Fruit fly (Drosophila melanogaster) whole organism, embryonic: ENCODE data around the gene Plzf.

Experiments used
- BEAF-32 ChIP-seq: fragments of 200-800 bp; sonication (Bioruptor generic); optimal IDR thresholded peaks from 3 replicates; lab custom pipeline; 2017; ENCODE audit warnings: missing biosample characterization, missing genetic modification characterization, mild to moderate bottlenecking, moderate library complexity, missing genetic modification reagents
- Bgb ChIP-seq: fragments of 200-800 bp; sonication (Bioruptor generic); IDR thresholded peaks from 2 replicates; pipeline ENCODE4 v1.3.6; 2022; ENCODE audit warnings: missing biosample characterization, missing genetic modification characterization; ENCODE audit not compliant: partially characterized antibody
- CG13287 ChIP-seq: fragments of 200-800 bp; sonication (Bioruptor generic); IDR thresholded peaks from 2 replicates; pipeline ENCODE4 v1.3.6; 2022; ENCODE audit warnings: missing biosample characterization, missing genetic modification characterization; ENCODE audit not compliant: partially characterized antibody
- CG13624 ChIP-seq: fragments of 200-800 bp; sonication (Bioruptor generic); optimal IDR thresholded peaks from 2 replicates; lab custom pipeline; 2016; ENCODE audit warnings: missing biosample characterization, missing genetic modification characterization
- CG14710 ChIP-seq: fragments of 200-800 bp; sonication (Bioruptor generic); optimal IDR thresholded peaks from 3 replicates; lab custom pipeline; 2019; ENCODE audit warnings: missing biosample characterization, mild to moderate bottlenecking, missing genetic modification characterization, moderate library complexity
- CG17385 ChIP-seq: fragments of 200-800 bp; sonication (Bioruptor generic); optimal IDR thresholded peaks from 3 replicates; lab custom pipeline; 2018; ENCODE audit warnings: missing biosample characterization, mild to moderate bottlenecking, missing genetic modification characterization
- CG2116 ChIP-seq: fragments of 200-800 bp; sonication (Bioruptor generic); optimal IDR thresholded peaks from 3 replicates; lab custom pipeline; 2018; ENCODE audit warnings: missing biosample characterization, mild to moderate bottlenecking, missing genetic modification characterization
- CG30020 ChIP-seq: fragments of 200-800 bp; optimal IDR thresholded peaks from 2 replicates; lab custom pipeline; 2019; ENCODE audit warnings: missing biosample characterization, mild to moderate bottlenecking, missing genetic modification characterization, moderate library complexity
- CG3407 ChIP-seq: fragments of 200-800 bp; sonication (Bioruptor generic); optimal IDR thresholded peaks from 2 replicates; lab custom pipeline; 2018; ENCODE audit warnings: missing biosample characterization, mild to moderate bottlenecking, missing genetic modification characterization
- CG34224 ChIP-seq: fragments of 200-800 bp; sonication (Bioruptor generic); IDR thresholded peaks from 3 replicates; pipeline ENCODE4 v1.3.6; 2022; ENCODE audit warnings: missing biosample characterization, missing genetic modification characterization; ENCODE audit not compliant: partially characterized antibody
- CG3995 ChIP-seq: fragments of 200-800 bp; sonication (Bioruptor generic); optimal IDR thresholded peaks from 3 replicates; lab custom pipeline; 2016; ENCODE audit warnings: missing biosample characterization, missing genetic modification characterization
- CG42726 ChIP-seq: fragments of 200-800 bp; sonication (Bioruptor generic); IDR thresholded peaks from 2 replicates; pipeline ENCODE4 v1.3.6; 2022; ENCODE audit warnings: missing biosample characterization, missing genetic modification characterization; ENCODE audit not compliant: partially characterized antibody
- CG4282 ChIP-seq: fragments of 200-800 bp; sonication (Bioruptor generic); optimal IDR thresholded peaks from 2 replicates; lab custom pipeline; 2016; ENCODE audit warnings: missing biosample characterization, missing genetic modification characterization
- CG4617 ChIP-seq: fragments of 200-800 bp; sonication (Bioruptor generic); optimal IDR thresholded peaks from 3 replicates; lab custom pipeline; 2016; ENCODE audit warnings: missing biosample characterization, missing genetic modification characterization, borderline replicate concordance
- Dll ChIP-seq: fragments of 200-800 bp; sonication (Bioruptor generic); IDR thresholded peaks from 4 replicates; pipeline ENCODE4 v1.3.6; 2022; ENCODE audit warnings: missing biosample characterization, missing genetic modification characterization; ENCODE audit not compliant: partially characterized antibody
- Doc3 ChIP-seq: fragments of 200-800 bp; sonication (Bioruptor generic); IDR thresholded peaks from 3 replicates; pipeline ENCODE4 v1.3.6; 2022; ENCODE audit warnings: missing biosample characterization, missing genetic modification characterization; ENCODE audit not compliant: partially characterized antibody
- Dref ChIP-seq: fragments of 200-800 bp; sonication (Bioruptor generic); IDR thresholded peaks from 2 replicates; pipeline ENCODE4 v1.3.6; 2022; ENCODE audit warnings: missing biosample characterization, missing genetic modification characterization
- ERR ChIP-seq: fragments of 200-800 bp; sonication (Bioruptor generic); optimal IDR thresholded peaks from 2 replicates; lab custom pipeline; 2016; ENCODE audit warnings: missing biosample characterization, missing genetic modification characterization
- Ets97D ChIP-seq: fragments of 200-800 bp; sonication (Bioruptor generic); optimal IDR thresholded peaks from 3 replicates; lab custom pipeline; 2016; ENCODE audit warnings: missing biosample characterization, missing genetic modification characterization
- Fer1 ChIP-seq: fragments of 200-800 bp; sonication (Bioruptor generic); optimal IDR thresholded peaks from 2 replicates; lab custom pipeline; 2017; ENCODE audit warnings: missing biosample characterization, mild to moderate bottlenecking, missing genetic modification characterization
- HLH4C ChIP-seq: fragments of 200-800 bp; sonication (Bioruptor generic); IDR thresholded peaks from 3 replicates; pipeline ENCODE4 v1.3.6; 2022; ENCODE audit warnings: missing biosample characterization, missing genetic modification characterization; ENCODE audit not compliant: partially characterized antibody
- Hr51 ChIP-seq, 2 experiments: fragments of 200-800 bp; sonication (Bioruptor generic); optimal IDR thresholded peaks; 2 replicates in 1 of 2; 3 replicates in 1 of 2; lab custom pipeline; 2016 to 2018; ENCODE audit warnings: missing biosample characterization in 2 of 2, missing genetic modification characterization in 2 of 2, mild to moderate bottlenecking in 1 of 2, moderate library complexity in 1 of 2
- Kr ChIP-seq: fragments of 200-800 bp; sonication (Bioruptor generic); optimal IDR thresholded peaks from 2 replicates; lab custom pipeline; 2017; ENCODE audit warnings: missing biosample characterization, mild to moderate bottlenecking, missing genetic modification characterization
- MBD-R2 ChIP-seq: fragments of 200-800 bp; sonication (Bioruptor generic); IDR thresholded peaks from 2 replicates; pipeline ENCODE4 v1.3.6; 2022; ENCODE audit warnings: missing biosample characterization, missing genetic modification characterization
- MESR4 ChIP-seq: fragments of 200-800 bp; sonication (Bioruptor generic); optimal IDR thresholded peaks from 2 replicates; lab custom pipeline; 2018; ENCODE audit warnings: missing biosample characterization, mild to moderate bottlenecking, missing genetic modification characterization, moderate library complexity
- Max ChIP-seq: fragments of 200-800 bp; sonication (Bioruptor generic); optimal IDR thresholded peaks from 2 replicates; lab custom pipeline; 2016; ENCODE audit warnings: missing biosample characterization, mild to moderate bottlenecking, missing genetic modification characterization
- Med ChIP-seq: fragments of 200-800 bp; sonication (Bioruptor generic); peaks from one replicate; lab custom pipeline; 2016; ENCODE audit warnings: missing biosample characterization, missing genetic modification characterization, mild to moderate bottlenecking, inconsistent platforms, moderate library complexity
- Pdp1 ChIP-seq, 2 experiments: fragments of 200-800 bp; sonication (Bioruptor generic); optimal IDR thresholded peaks; 3 replicates each; lab custom pipeline; 2016; ENCODE audit warnings: missing biosample characterization in 2 of 2, missing genetic modification characterization in 2 of 2, mild to moderate bottlenecking in 1 of 2, moderate library complexity in 1 of 2
- Sry-δ ChIP-seq: fragments of 200-800 bp; sonication (Bioruptor generic); optimal IDR thresholded peaks from 2 replicates; lab custom pipeline; 2016; ENCODE audit warnings: missing biosample characterization, missing genetic modification characterization
- YL-1 ChIP-seq: fragments of 200-800 bp; sonication (Bioruptor generic); optimal IDR thresholded peaks from 3 replicates; lab custom pipeline; 2017; ENCODE audit warnings: missing biosample characterization, mild to moderate bottlenecking, missing genetic modification characterization
- bbx ChIP-seq: fragments of 200-800 bp; sonication (Bioruptor generic); IDR thresholded peaks from 2 replicates; pipeline ENCODE4 v1.3.6; 2022; ENCODE audit warnings: missing biosample characterization, missing genetic modification characterization; ENCODE audit not compliant: partially characterized antibody
- bowl ChIP-seq: fragments of 200-800 bp; sonication (Bioruptor generic); IDR thresholded peaks from 2 replicates; pipeline ENCODE4 v1.3.6; 2022; ENCODE audit warnings: missing biosample characterization, missing genetic modification characterization
- chif ChIP-seq, 2 experiments: fragments of 200-800 bp; sonication (Bioruptor generic); optimal IDR thresholded peaks; 3 replicates each; lab custom pipeline; 2016; ENCODE audit warnings: missing biosample characterization in 2 of 2, missing genetic modification characterization in 2 of 2
- ci ChIP-seq: fragments of 200-800 bp; sonication (Bioruptor generic); IDR thresholded peaks from 3 replicates; pipeline ENCODE4 v1.3.6; 2022; ENCODE audit warnings: missing biosample characterization, missing genetic modification characterization
- crol ChIP-seq: fragments of 200-800 bp; sonication (Bioruptor generic); IDR thresholded peaks from 2 replicates; pipeline ENCODE4 v1.3.6; 2022; ENCODE audit warnings: missing biosample characterization, missing genetic modification characterization
- crp ChIP-seq, 2 experiments: fragments of 200-800 bp; sonication (Bioruptor generic); optimal IDR thresholded peaks; 2 replicates in 1 of 2; 3 replicates in 1 of 2; lab custom pipeline; 2017; ENCODE audit warnings: missing biosample characterization in 2 of 2, missing genetic modification characterization in 2 of 2, mild to moderate bottlenecking in 1 of 2, moderate library complexity in 1 of 2
- dm ChIP-seq: fragments of 200-800 bp; sonication (Bioruptor generic); optimal IDR thresholded peaks from 3 replicates; lab custom pipeline; 2016; ENCODE audit warnings: missing biosample characterization, missing genetic modification characterization
- gfzf ChIP-seq: fragments of 200-800 bp; sonication (Bioruptor generic); optimal IDR thresholded peaks from 2 replicates; lab custom pipeline; 2016; ENCODE audit warnings: missing biosample characterization, mild to moderate bottlenecking, missing genetic modification characterization, moderate library complexity
- knrl ChIP-seq: fragments of 200-800 bp; sonication (Bioruptor generic); IDR thresholded peaks from 3 replicates; pipeline ENCODE4 v1.3.6; 2022; ENCODE audit warnings: missing biosample characterization, missing genetic modification characterization; ENCODE audit not compliant: partially characterized antibody
- lbe ChIP-seq: fragments of 200-800 bp; sonication (Bioruptor generic); optimal IDR thresholded peaks from 2 replicates; lab custom pipeline; 2016; ENCODE audit warnings: missing biosample characterization, mild to moderate bottlenecking, missing genetic modification characterization
- nerfin-1 ChIP-seq: fragments of 200-800 bp; sonication (Bioruptor generic); optimal IDR thresholded peaks from 3 replicates; lab custom pipeline; 2019; ENCODE audit warnings: missing biosample characterization, mild to moderate bottlenecking, missing genetic modification characterization, moderate library complexity
- phol ChIP-seq: fragments of 200-800 bp; sonication (Bioruptor generic); optimal IDR thresholded peaks from 3 replicates; lab custom pipeline; 2018; ENCODE audit warnings: missing biosample characterization, mild to moderate bottlenecking, missing genetic modification characterization, moderate library complexity
- sd ChIP-seq: fragments of 200-800 bp; sonication (Bioruptor generic); optimal IDR thresholded peaks from 3 replicates; lab custom pipeline; 2018; ENCODE audit warnings: missing biosample characterization, mild to moderate bottlenecking, missing genetic modification characterization, moderate library complexity
- stwl ChIP-seq: fragments of 200-800 bp; sonication (Bioruptor generic); optimal IDR thresholded peaks from 3 replicates; lab custom pipeline; 2018; ENCODE audit warnings: missing biosample characterization, mild to moderate bottlenecking, missing genetic modification characterization, moderate library complexity
- sug ChIP-seq: fragments of 200-800 bp; optimal IDR thresholded peaks from 2 replicates; lab custom pipeline; 2019; ENCODE audit warnings: missing biosample characterization, mild to moderate bottlenecking, missing genetic modification characterization, moderate library complexity
- tgo ChIP-seq: fragments of 200-800 bp; sonication (Bioruptor generic); IDR thresholded peaks from 3 replicates; pipeline ENCODE4 v1.3.6; 2022; ENCODE audit warnings: missing biosample characterization, missing genetic modification characterization
- trem ChIP-seq: fragments of 200-800 bp; optimal IDR thresholded peaks from 3 replicates; lab custom pipeline; 2019; ENCODE audit warnings: missing biosample characterization, mild to moderate bottlenecking, missing genetic modification characterization, moderate library complexity
- zen2 ChIP-seq: fragments of 200-800 bp; sonication (Bioruptor generic); IDR thresholded peaks from 3 replicates; pipeline ENCODE4 v1.3.6; 2022; ENCODE audit warnings: missing biosample characterization, missing genetic modification characterization; ENCODE audit not compliant: partially characterized antibody

Plzf gene

DNA sequence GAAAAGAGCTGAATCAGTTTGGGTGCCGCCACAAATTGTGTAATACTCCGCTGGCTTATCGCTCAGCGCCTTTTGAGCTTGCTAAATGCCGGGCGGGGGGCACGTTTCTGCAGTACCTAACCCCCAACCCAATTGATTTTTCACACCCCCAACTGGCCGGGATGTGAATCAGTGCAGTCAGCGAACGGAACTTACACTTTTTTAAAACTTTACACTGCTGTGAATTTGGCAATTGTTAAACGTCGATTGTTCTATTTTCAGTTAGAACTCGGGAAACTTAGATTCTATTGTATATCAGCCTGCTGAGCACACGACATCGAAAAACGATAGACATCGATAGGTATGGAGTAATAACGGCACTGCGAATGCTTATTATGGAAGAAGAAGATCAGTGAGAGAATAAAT lies 10.5 kb downstream of the Plzf start, which contains the start of gene Tom70:
TSS of gene Tom70 (minus strand) at position 335 of the 405 bp plus-strand sequence.
- TF ChIP-seq tgo (GFP tag; lab: Robert Waterston, UW) (no peak), stwl (peak; percentile 62), CG34224 (peak; percentile 67), CG42726 (GFP tag; lab: Robert Waterston, UW) (0 out of 2 replicates have a peak, but pooled peaks have one; percentile 37), Med (GFP tag; lab: Kevin White, UChicago) (peak; percentile 25), lbe (GFP tag; lab: Kevin White, UChicago) (no peak), bowl (GFP tag; lab: Robert Waterston, UW) (no peak), zen2 (GFP tag; lab: Robert Waterston, UW) (peak; percentile 34; the same call in 1 of the 3 replicates), Sry-δ (peak; percentile 58), CG4282 (GFP tag; lab: Kevin White, UChicago) (no peak), Ets97D (GFP tag; lab: Kevin White, UChicago) (peak; percentile 17), Dll (GFP tag; lab: Robert Waterston, UW) (peak; percentile 63; the same call in 3 of the 4 replicates), MESR4 (GFP tag; lab: Kevin White, UChicago) (peak; percentile 79), Doc3 (GFP tag; lab: Robert Waterston, UW) (peak; percentile 44; the same call in 1 of the 3 replicates), Hr51 (GFP tag; optimal IDR thresholded peaks at IDR 0.05; lab: Kevin White, UChicago) (no peak), crp (GFP tag; optimal IDR thresholded peaks at IDR 0.05; lab: Kevin White, UChicago) (peak in 1 of 2 experiments; percentile 67), CG4617 (GFP tag; lab: Kevin White, UChicago) (peak; percentile 57), Kr (GFP tag; lab: Kevin White, UChicago) (no peak), Max (GFP tag; lab: Kevin White, UChicago) (peak; percentile 8), Dref (peak; percentile 73), knrl (GFP tag; lab: Robert Waterston, UW) (peak; percentile 47; the same call in 1 of the 3 replicates), gfzf (GFP tag; lab: Kevin White, UChicago) (peak; percentile 3), MBD-R2 (GFP tag; lab: Robert Waterston, UW) (peak; percentile 76), ci (GFP tag; lab: Robert Waterston, UW) (no peak), Fer1 (GFP tag; lab: Kevin White, UChicago) (peak; percentile 21), CG14710 (tag; lab: Kevin White, UChicago) (peak; percentile 16), YL-1 (peak; percentile 72), CG13624 (GFP tag; lab: Kevin White, UChicago) (peak; percentile 16), CG3407 (GFP tag; lab: Kevin White, UChicago) (no peak), CG17385 (GFP tag; lab: Kevin White, UChicago) (peak; percentile 96), CG13287 (peak; percentile 55), ERR (GFP tag; lab: Kevin White, UChicago) (no peak), CG30020 (tag; lab: Kevin White, UChicago) (peak; percentile 5), phol (tag; lab: Kevin White, UChicago) (peak; percentile 3), trem (tag; lab: Kevin White, UChicago) (peak; percentile 38), sd (tag; lab: Kevin White, UChicago) (no peak), HLH4C (GFP tag; lab: Robert Waterston, UW) (peak; percentile 54; the same call in 1 of the 3 replicates), dm (peak; percentile 56), chif (GFP tag; optimal IDR thresholded peaks at IDR 0.05; lab: Kevin White, UChicago) (no peak), BEAF-32 (peak; percentile 66), sug (peak; percentile 88), Bgb (GFP tag; lab: Robert Waterston, UW) (peak; percentile 61), nerfin-1 (peak; percentile 51), CG2116 (GFP tag; lab: Kevin White, UChicago) (peak; percentile 43), bbx (GFP tag; lab: Robert Waterston, UW) (peak; percentile 68), crol (GFP tag; lab: Robert Waterston, UW) (0 out of 2 replicates have a peak, but pooled peaks have one; percentile 10), Pdp1 (GFP tag; optimal IDR thresholded peaks at IDR 0.05; lab: Kevin White, UChicago) (peak in 1 of 2 experiments; percentile 94), CG3995 (GFP tag; lab: Kevin White, UChicago) (no peak)
